Worm (Caenorhabditis elegans) whole organism, late embryonic: ENCODE measurements around the gene acs-14.

Experiments
- C08G9.2 ChIP-seq: sonication (generic microtip); optimal IDR thresholded peaks from 2 replicates; lab custom pipeline; 2016; ENCODE audit warnings: mild to moderate bottlenecking, missing genetic modification characterization, moderate library complexity, missing compliant biosample characterization
- C38D4.7 ChIP-seq: fragments of 200-800 bp; sonication (Bioruptor generic); optimal IDR thresholded peaks from 2 replicates; lab custom pipeline; 2018; ENCODE audit warnings: mild to moderate bottlenecking, missing genetic modification characterization, moderate library complexity, missing compliant biosample characterization
- F13H6.1 ChIP-seq: sonication (generic microtip); optimal IDR thresholded peaks from 2 replicates; lab custom pipeline; 2016; ENCODE audit warnings: missing genetic modification characterization, missing compliant biosample characterization
- K02D7.2 ChIP-seq: sonication (generic microtip); optimal IDR thresholded peaks from 2 replicates; lab custom pipeline; 2017; ENCODE audit warnings: mild to moderate bottlenecking, missing genetic modification characterization, missing compliant biosample characterization
- K09A11.1 ChIP-seq: sonication (generic microtip); optimal IDR thresholded peaks from 2 replicates; lab custom pipeline; 2017; ENCODE audit warnings: antibody characterized with exemption, mild to moderate bottlenecking, missing genetic modification characterization, missing compliant biosample characterization; ENCODE audit not compliant: insufficient read depth
- Y22D7AL.16 ChIP-seq: sonication (generic microtip); optimal IDR thresholded peaks from 2 replicates; lab custom pipeline; 2016; ENCODE audit warnings: missing genetic modification characterization, missing compliant biosample characterization
- ahr-1 ChIP-seq: sonication (generic microtip); optimal IDR thresholded peaks from 2 replicates; lab custom pipeline; 2016; ENCODE audit warnings: missing genetic modification characterization, missing compliant biosample characterization
- ceh-14 ChIP-seq: sonication (generic microtip); optimal IDR thresholded peaks from 2 replicates; lab custom pipeline; 2016; ENCODE audit warnings: missing genotype, missing genetic modification characterization, missing compliant biosample characterization
- ceh-18 ChIP-seq: sonication (generic microtip); optimal IDR thresholded peaks from 2 replicates; lab custom pipeline; 2016; ENCODE audit warnings: missing genetic modification characterization, missing compliant biosample characterization
- ceh-2 ChIP-seq: sonication (generic microtip); optimal IDR thresholded peaks from 2 replicates; lab custom pipeline; 2016; ENCODE audit warnings: missing genotype, missing genetic modification characterization, missing compliant biosample characterization
- ceh-30 ChIP-seq: fragments of 150-350 bp; optimal IDR thresholded peaks from 2 replicates; lab custom pipeline; 2014; ENCODE audit warnings: missing biosample characterization, missing genetic modification characterization
- ceh-34 ChIP-seq: sonication (generic microtip); optimal IDR thresholded peaks from 2 replicates; lab custom pipeline; 2016; ENCODE audit warnings: mild to moderate bottlenecking, missing genetic modification characterization, missing compliant biosample characterization
- ceh-48 ChIP-seq: sonication (generic microtip); optimal IDR thresholded peaks from 2 replicates; lab custom pipeline; 2016; ENCODE audit warnings: missing genetic modification characterization, inconsistent platforms, missing compliant biosample characterization
- dmd-4 ChIP-seq: sonication (generic microtip); optimal IDR thresholded peaks from 2 replicates; lab custom pipeline; 2016; ENCODE audit warnings: borderline replicate concordance, missing genetic modification characterization, missing compliant biosample characterization
- dve-1 ChIP-seq: sonication (generic microtip); optimal IDR thresholded peaks from 2 replicates; lab custom pipeline; 2017; ENCODE audit warnings: antibody characterized with exemption, mild to moderate bottlenecking, missing genetic modification characterization, missing compliant biosample characterization
- elt-2 ChIP-seq: sonication (generic microtip); optimal IDR thresholded peaks from 2 replicates; lab custom pipeline; 2016; ENCODE audit warnings: missing genetic modification reagents, missing genetic modification characterization, missing compliant biosample characterization
- ets-4 ChIP-seq: sonication (generic microtip); optimal IDR thresholded peaks from 2 replicates; lab custom pipeline; 2016; ENCODE audit warnings: missing genetic modification characterization, missing compliant biosample characterization
- fkh-10 ChIP-seq: fragments of 150-350 bp; optimal IDR thresholded peaks from 2 replicates; lab custom pipeline; 2014; ENCODE audit warnings: missing biosample characterization, missing genetic modification reagents, missing genetic modification characterization
- fkh-6 ChIP-seq: sonication (generic microtip); optimal IDR thresholded peaks from 2 replicates; lab custom pipeline; 2016; ENCODE audit warnings: missing genetic modification characterization, missing compliant biosample characterization
- gmeb-2 ChIP-seq: sonication (generic microtip); optimal IDR thresholded peaks from 2 replicates; lab custom pipeline; 2016; ENCODE audit warnings: missing genetic modification characterization, inconsistent platforms, missing compliant biosample characterization
- hlh-13 ChIP-seq: fragments of 200-800 bp; sonication (Bioruptor generic); optimal IDR thresholded peaks from 2 replicates; lab custom pipeline; 2018; ENCODE audit warnings: mild to moderate bottlenecking, missing genetic modification characterization, missing compliant biosample characterization
- hlh-15 ChIP-seq: sonication (generic microtip); optimal IDR thresholded peaks from 2 replicates; lab custom pipeline; 2016; ENCODE audit warnings: missing genetic modification characterization, missing compliant biosample characterization
- hlh-30 ChIP-seq: sonication (generic microtip); optimal IDR thresholded peaks from 2 replicates; lab custom pipeline; 2017; ENCODE audit warnings: antibody characterized with exemption, missing genetic modification characterization, missing compliant biosample characterization; ENCODE audit not compliant: insufficient read depth
- hlh-6 ChIP-seq: sonication (generic microtip); optimal IDR thresholded peaks from 2 replicates; lab custom pipeline; 2016; ENCODE audit warnings: missing genotype, missing genetic modification characterization, missing compliant biosample characterization
- hlh-8 ChIP-seq: sonication (generic microtip); optimal IDR thresholded peaks from 2 replicates; lab custom pipeline; 2016; ENCODE audit warnings: missing genotype, missing genetic modification characterization, missing compliant biosample characterization
- madf-2 ChIP-seq: sonication (generic microtip); optimal IDR thresholded peaks from 2 replicates; lab custom pipeline; 2017; ENCODE audit warnings: missing genetic modification characterization, missing compliant biosample characterization
- mec-3 ChIP-seq: sonication (generic microtip); optimal IDR thresholded peaks from 2 replicates; lab custom pipeline; 2016; ENCODE audit warnings: borderline replicate concordance, missing genetic modification characterization, missing compliant biosample characterization
- nhr-11 ChIP-seq: fragments of 150-350 bp; optimal IDR thresholded peaks from 2 replicates; lab custom pipeline; 2014; ENCODE audit warnings: missing biosample characterization, missing genetic modification characterization
- npax-4 ChIP-seq: sonication (generic microtip); optimal IDR thresholded peaks from 2 replicates; lab custom pipeline; 2016; ENCODE audit warnings: missing genetic modification characterization, missing compliant biosample characterization
- odd-2 ChIP-seq: sonication (generic microtip); optimal IDR thresholded peaks from 2 replicates; lab custom pipeline; 2017; ENCODE audit warnings: antibody characterized with exemption, mild to moderate bottlenecking, missing genetic modification characterization, missing compliant biosample characterization
- pag-3 ChIP-seq: sonication (generic microtip); optimal IDR thresholded peaks from 2 replicates; lab custom pipeline; 2016; ENCODE audit warnings: missing compliant biosample characterization, missing genetic modification characterization, borderline replicate concordance
- pat-9 ChIP-seq: fragments of 200-800 bp; sonication (Bioruptor generic); optimal IDR thresholded peaks from 2 replicates; lab custom pipeline; 2018; ENCODE audit warnings: mild to moderate bottlenecking, missing genetic modification characterization, moderate library complexity, missing compliant biosample characterization
- pha-2 ChIP-seq: sonication (generic microtip); optimal IDR thresholded peaks from 2 replicates; lab custom pipeline; 2017; ENCODE audit warnings: mild to moderate bottlenecking, missing genetic modification characterization, missing compliant biosample characterization
- pha-4 ChIP-seq: fragments of 150-350 bp; optimal IDR thresholded peaks from 2 replicates; lab custom pipeline; 2018; ENCODE audit warnings: missing biosample characterization, missing genetic modification reagents, missing genetic modification characterization
- pqm-1 ChIP-seq: sonication (generic microtip); optimal IDR thresholded peaks from 2 replicates; lab custom pipeline; 2016; ENCODE audit warnings: missing genetic modification characterization, missing compliant biosample characterization
- pros-1 ChIP-seq: fragments of 150-350 bp; optimal IDR thresholded peaks from 2 replicates; lab custom pipeline; 2014; ENCODE audit warnings: missing biosample characterization, missing genetic modification reagents, missing genetic modification characterization
- ref-2 ChIP-seq: sonication (generic microtip); optimal IDR thresholded peaks from 2 replicates; lab custom pipeline; 2016; ENCODE audit warnings: missing genetic modification characterization, missing compliant biosample characterization
- rnt-1 ChIP-seq: sonication (generic microtip); optimal IDR thresholded peaks from 2 replicates; lab custom pipeline; 2016; ENCODE audit warnings: missing genetic modification characterization, missing compliant biosample characterization
- sox-4 ChIP-seq: sonication (generic microtip); optimal IDR thresholded peaks from 2 replicates; lab custom pipeline; 2017; ENCODE audit warnings: mild to moderate bottlenecking, missing genetic modification characterization, inconsistent platforms, missing compliant biosample characterization
- tbx-2 ChIP-seq: sonication (generic microtip); optimal IDR thresholded peaks from 2 replicates; lab custom pipeline; 2016; ENCODE audit warnings: missing genetic modification characterization, missing compliant biosample characterization
- tbx-7 ChIP-seq: sonication (generic microtip); optimal IDR thresholded peaks from 2 replicates; lab custom pipeline; 2016; ENCODE audit warnings: missing genotype, missing genetic modification characterization, missing compliant biosample characterization
- ttx-3 ChIP-seq: sonication (generic microtip); optimal IDR thresholded peaks from 2 replicates; lab custom pipeline; 2016; ENCODE audit warnings: missing genetic modification reagents, missing genetic modification characterization, missing compliant biosample characterization
- unc-55 ChIP-seq: sonication (generic microtip); optimal IDR thresholded peaks from 2 replicates; lab custom pipeline; 2017; ENCODE audit warnings: missing biosample characterization, missing genetic modification reagents, missing genetic modification characterization
- unc-86 ChIP-seq: sonication (generic microtip); optimal IDR thresholded peaks from 2 replicates; lab custom pipeline; 2016; ENCODE audit warnings: missing genetic modification characterization, missing compliant biosample characterization
- zip-5 ChIP-seq: sonication (generic microtip); optimal IDR thresholded peaks from 2 replicates; lab custom pipeline; 2016; ENCODE audit warnings: missing genetic modification characterization, missing compliant biosample characterization

The acs-14 gene

DNA sequence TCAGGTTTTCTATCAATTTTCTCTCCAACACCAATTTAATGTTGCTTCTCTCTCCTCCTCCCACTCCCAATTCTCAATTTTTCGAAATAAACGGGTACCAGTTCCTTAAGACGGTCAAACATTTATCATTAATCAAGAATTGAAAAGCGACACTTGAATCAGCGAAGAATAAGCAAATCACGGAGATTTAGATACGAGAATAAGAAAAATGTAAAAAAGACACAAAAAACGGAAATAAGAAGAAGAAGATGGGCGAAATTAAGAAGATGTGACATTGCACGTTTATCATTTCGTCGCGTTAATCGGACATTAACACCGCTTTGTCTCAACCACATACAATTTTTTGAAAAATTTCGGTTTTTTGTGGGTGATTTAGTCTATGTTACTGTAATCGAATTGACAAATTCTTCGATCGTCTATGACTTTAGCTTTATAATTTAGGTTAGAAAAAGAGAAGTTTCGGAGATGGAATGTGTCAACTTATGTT lies 3.4 kb upstream of the acs-14 start, which contains the start of gene haao-1:
TSS of gene haao-1 (plus strand) at position 437 of the 487 bp plus-strand sequence.
- TF ChIP-seq ceh-34 (tag; lab: Kevin White, UChicago) (no peak), zip-5 (tag; lab: Kevin White, UChicago) (no peak), ceh-14 (no peak), fkh-6 (tag; lab: Kevin White, UChicago) (no peak), tbx-7 (tag; lab: Kevin White, UChicago) (no peak), madf-2 (no peak), ceh-2 (tag; lab: Kevin White, UChicago) (no peak), rnt-1 (no peak), gmeb-2 (no peak), ahr-1 (no peak), npax-4 (tag; lab: Kevin White, UChicago) (no peak), hlh-13 (GFP tag; lab: Kevin White, UChicago) (no peak), dve-1 (tag; lab: Kevin White, UChicago) (no peak), ets-4 (tag; lab: Kevin White, UChicago) (no peak), nhr-11 (tag; lab: Kevin White, UChicago) (no peak), pqm-1 (no peak), K02D7.2 (tag; lab: Kevin White, UChicago) (no peak), ceh-30 (no peak)

DNA sequence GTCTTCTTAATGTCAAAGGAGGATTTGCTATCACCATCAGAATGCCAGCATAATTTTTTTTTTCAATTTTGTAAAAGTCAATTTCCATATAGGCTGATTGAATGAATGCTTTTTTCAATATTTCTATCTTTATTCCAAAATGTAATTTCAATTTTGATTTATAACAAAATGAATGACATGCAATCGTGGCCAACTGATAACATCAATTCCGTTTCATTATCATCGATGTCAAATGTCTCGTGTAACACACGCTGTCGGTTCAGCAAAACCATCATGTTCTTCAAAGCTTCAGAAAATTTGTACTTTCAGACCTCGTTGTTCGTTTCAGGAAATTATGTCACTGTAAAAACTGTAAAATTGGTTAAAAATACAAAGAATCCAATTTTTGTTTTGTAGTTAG lies 1.0 kb upstream of the acs-14 start:
- TF ChIP-seq elt-2 (peak; percentile 1), Y22D7AL.16 (no peak), K02D7.2 (tag; lab: Kevin White, UChicago) (no peak), tbx-2 (tag; lab: Kevin White, UChicago) (no peak), ceh-2 (tag; lab: Kevin White, UChicago) (no peak)

DNA sequence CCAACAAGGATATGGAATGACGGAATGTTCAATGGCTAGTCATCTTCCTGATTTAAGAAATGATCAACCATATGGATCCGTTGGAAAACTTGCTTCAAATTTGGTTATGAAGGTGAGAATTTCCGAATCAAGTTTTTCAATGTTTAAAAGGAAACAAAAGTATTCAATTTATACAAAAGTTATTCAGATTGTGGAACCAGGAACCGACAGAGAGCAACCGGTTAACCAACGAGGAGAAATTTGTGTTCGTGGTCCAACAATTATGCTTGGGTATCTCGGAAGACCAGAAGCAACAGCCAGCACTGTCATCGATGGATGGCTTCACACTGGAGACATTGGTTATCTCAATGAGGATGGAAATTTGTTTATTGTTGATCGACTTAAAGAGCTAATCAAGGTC lies 1.7 kb downstream of the acs-14 start:
- TF ChIP-seq hlh-15 (tag; lab: Kevin White, UChicago) (no peak), npax-4 (tag; lab: Kevin White, UChicago) (no peak), hlh-30 (no peak), C38D4.7 (GFP tag; lab: Kevin White, UChicago) (no peak), tbx-2 (tag; lab: Kevin White, UChicago) (no peak), dmd-4 (no peak), ref-2 (no peak), unc-86 (tag; lab: Kevin White, UChicago) (no peak), Y22D7AL.16 (no peak), ceh-48 (tag; lab: Kevin White, UChicago) (no peak), F13H6.1 (tag; lab: Kevin White, UChicago) (no peak), pros-1 (tag; lab: Kevin White, UChicago) (no peak), pat-9 (tag; lab: Kevin White, UChicago) (no peak), C08G9.2 (no peak), zip-5 (tag; lab: Kevin White, UChicago) (no peak), ttx-3 (tag; lab: Kevin White, UChicago) (no peak), sox-4 (tag; lab: Kevin White, UChicago) (no peak)

ce11 chrV:9513590-9513989 lies 5.7 kb downstream of the acs-14 start, which contains the start of gene eif-2Bdelta:
Gene eif-2Bdelta (plus strand): TSS chrV:9513824.
- TF ChIP-seq ceh-48 (tag; lab: Kevin White, UChicago) = no peak
- TF ChIP-seq K09A11.1 (tag; lab: Kevin White, UChicago) = no peak
- TF ChIP-seq ceh-18 = no peak
- TF ChIP-seq C08G9.2 = no peak

DNA sequence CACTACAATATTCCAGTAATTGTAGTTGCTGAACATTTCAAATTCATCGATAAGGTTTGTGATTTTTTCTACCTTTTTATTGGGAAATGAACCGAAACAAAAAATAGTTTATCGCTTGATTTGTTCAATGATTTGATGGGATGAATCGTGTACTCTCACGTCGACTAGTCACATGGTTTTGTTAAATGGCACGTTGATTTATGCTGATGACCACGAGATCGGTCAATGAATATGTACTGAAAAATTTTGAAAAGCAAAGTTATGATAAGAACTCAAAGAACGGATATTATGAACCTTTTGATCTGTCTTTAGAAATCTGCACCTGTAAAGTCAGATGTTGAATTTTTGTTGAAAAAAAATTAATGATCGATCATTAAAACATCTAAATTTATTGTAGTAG lies 8.3 kb downstream of the acs-14 start:
- TF ChIP-seq pha-2 (tag; lab: Kevin White, UChicago) (no peak), pha-4 (tag; lab: Kevin White, UChicago) (no peak), fkh-10 (GFP tag; lab: Kevin White, UChicago) (no peak), sox-4 (tag; lab: Kevin White, UChicago) (no peak), hlh-8 (no peak), ref-2 (no peak), ttx-3 (tag; lab: Kevin White, UChicago) (no peak), mec-3 (no peak), K02D7.2 (tag; lab: Kevin White, UChicago) (no peak), tbx-2 (tag; lab: Kevin White, UChicago) (no peak), unc-55 (GFP tag; lab: Kevin White, UChicago) (no peak), fkh-6 (tag; lab: Kevin White, UChicago) (no peak), pag-3 (tag; lab: Kevin White, UChicago) (no peak), elt-2 (no peak), ceh-30 (no peak), hlh-6 (tag; lab: Kevin White, UChicago) (no peak), odd-2 (tag; lab: Kevin White, UChicago) (no peak), ceh-48 (tag; lab: Kevin White, UChicago) (no peak), ceh-34 (tag; lab: Kevin White, UChicago) (no peak)
- TF ChIP-seq, all 69 proteins: peak for 0
